Fruit fly (Drosophila melanogaster) whole organism, wandering third instar larva: ENCODE data around the gene CG15011.

Source experiments
- Hnf4 ChIP-seq: fragments of 200-800 bp; sonication (Bioruptor generic); optimal IDR thresholded peaks from 2 replicates; lab custom pipeline; 2016; ENCODE audit warnings: missing biosample characterization, mild to moderate bottlenecking, missing genetic modification characterization
- Vsx2 ChIP-seq: fragments of 200-300, 225-300 bp; sonication (Bioruptor generic); optimal IDR thresholded peaks from 2 replicates; lab custom pipeline; 2018; ENCODE audit warnings: missing biosample characterization, missing genetic modification characterization; ENCODE audit not compliant: partially characterized antibody
- pan ChIP-seq: fragments of >200 bp; optimal IDR thresholded peaks from 2 replicates; lab custom pipeline; 2017
- psq ChIP-seq: fragments of 200-800 bp; sonication (Bioruptor generic); optimal IDR thresholded peaks from 3 replicates; lab custom pipeline; 2017; ENCODE audit warnings: missing biosample characterization, mild to moderate bottlenecking, missing genetic modification characterization, moderate library complexity

DNA sequence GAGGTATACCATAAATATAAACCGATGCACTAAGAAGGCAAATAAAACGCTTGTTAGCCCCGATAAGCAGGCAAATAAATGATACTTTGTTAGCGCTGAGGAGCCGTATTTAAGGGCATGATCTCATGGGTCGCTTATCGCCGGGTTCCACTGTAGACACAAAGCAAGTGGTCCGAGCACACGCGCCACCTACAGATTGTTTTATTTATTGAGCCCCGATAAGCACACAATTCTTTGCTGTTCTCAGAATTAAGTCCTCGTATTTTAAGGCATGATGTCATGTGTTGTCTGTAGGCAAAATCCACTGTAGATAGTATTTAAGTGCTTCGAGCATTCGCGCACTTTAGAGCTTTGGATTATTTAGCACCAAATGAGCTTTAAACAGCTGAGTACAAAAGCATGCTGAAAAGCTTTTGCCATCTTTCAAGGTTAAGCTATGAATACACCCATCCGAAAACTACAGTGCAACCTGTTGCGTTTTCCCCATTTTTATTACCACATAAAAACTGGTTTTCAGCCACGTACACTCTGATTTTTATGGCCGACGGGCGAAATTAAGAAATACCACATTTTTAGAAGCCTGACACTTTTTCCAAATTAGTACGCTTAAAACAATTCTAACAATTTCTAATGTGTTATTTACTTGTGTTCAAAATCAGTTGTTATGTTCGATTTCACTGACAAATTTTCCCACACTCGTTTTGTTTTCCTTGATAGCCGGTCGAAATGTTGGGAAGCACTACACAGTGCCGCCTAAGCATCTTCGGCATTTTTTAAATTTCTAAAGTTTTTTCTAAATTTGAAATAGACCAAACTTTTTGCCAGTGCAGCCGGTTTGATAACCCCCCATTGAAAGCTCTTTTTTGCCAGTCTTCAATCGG, 19.3 kb downstream of the CG15011 start, which contains the start of gene Sqor:
- peak; percentile 86 for TF ChIP-seq psq (GFP tag; lab: Kevin White, UChicago)
- TF ChIP-seq pan (lab: Kevin White, UChicago) = no peak
- no peak for TF ChIP-seq Vsx2 (GFP tag; lab: Kevin White, UChicago)
- TF ChIP-seq Hnf4 (GFP tag; lab: Kevin White, UChicago) = peak; percentile 82
